Worm (Caenorhabditis elegans): ENCODE results near the gene F15D4.4.

DNA sequence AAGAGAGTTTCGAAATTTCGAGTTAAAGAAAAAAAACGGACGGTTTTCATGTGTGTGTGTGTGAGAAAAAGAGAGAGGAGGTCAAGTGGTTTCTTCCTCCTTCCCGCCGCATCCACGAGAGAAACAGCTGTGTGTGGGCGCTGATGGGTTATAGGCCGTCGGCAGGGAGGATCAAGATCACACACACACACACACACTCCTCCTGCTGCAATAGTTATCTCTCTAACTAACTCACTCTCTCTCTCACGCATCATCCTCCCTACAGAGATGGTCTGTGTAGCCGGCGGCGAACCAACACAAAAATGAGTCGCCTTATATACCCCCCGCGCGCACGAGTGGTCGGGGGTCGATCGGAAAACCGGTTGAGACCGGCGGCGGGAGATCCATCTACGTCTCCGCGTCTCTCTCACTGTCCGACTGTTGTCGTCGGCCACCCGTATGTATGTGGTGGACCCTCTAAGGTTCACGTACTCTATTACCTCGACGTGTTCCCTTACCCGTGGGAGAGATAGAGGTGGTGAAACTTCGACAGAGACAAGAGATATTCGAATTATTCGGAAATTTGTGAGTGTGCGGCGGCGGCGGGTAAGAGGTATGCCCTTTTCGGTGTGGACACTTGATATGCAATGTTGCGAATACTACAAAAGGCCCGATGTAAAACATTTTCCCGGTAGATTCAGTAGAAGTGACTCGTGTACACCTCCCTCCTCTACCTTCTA lies 48.6 kb upstream of the F15D4.4 start:
- TF ChIP-seq ceh-63 (GFP tag; optimal IDR thresholded peaks at IDR 0.05) (no peak), ztf-4 (tag; optimal IDR thresholded peaks at IDR 0.05) (peak; percentile 65), dsc-1 (tag; optimal IDR thresholded peaks at IDR 0.05) (no peak), mdl-1 (tag; optimal IDR thresholded peaks at IDR 0.05) (peak in 1 of 2 experiments; percentile 81), snpc-4 (tag; optimal IDR thresholded peaks at IDR 0.05) (peak; percentile 3), vab-15 (tag; optimal IDR thresholded peaks at IDR 0.05) (no peak), ama-1 (optimal IDR thresholded peaks at IDR 0.05) (peak; percentile 95), lin-15B (tag; optimal IDR thresholded peaks at IDR 0.05) (no peak), nhr-76 (tag; optimal IDR thresholded peaks at IDR 0.05) (no peak)
